Worm (Caenorhabditis elegans) whole organism, L4 larva: ENCODE results near the gene Y46G5A.15.

Experiments used
- F10B5.3 ChIP-seq: sonication (generic microtip); optimal IDR thresholded peaks from 2 replicates; lab custom pipeline; 2016; ENCODE audit warnings: mild to moderate bottlenecking, missing genetic modification characterization, missing compliant biosample characterization
- F26F4.8 ChIP-seq: fragments of 200-800 bp; sonication (Bioruptor generic); conservative IDR thresholded peaks from 2 replicates; pipeline ENCODE4 v1.3.6; 2022; ENCODE audit warnings: missing genetic modification characterization, missing compliant biosample characterization
- R02D3.7 ChIP-seq: fragments of 150-350 bp; sonication (generic microtip); optimal IDR thresholded peaks from 3 replicates; lab custom pipeline; 2014; ENCODE audit warnings: missing biosample characterization, missing genetic modification characterization
- T20F7.1 ChIP-seq: fragments of 200-800 bp; sonication (Bioruptor generic); optimal IDR thresholded peaks from 2 replicates; lab custom pipeline; 2018; ENCODE audit warnings: mild to moderate bottlenecking, missing genetic modification characterization, missing compliant biosample characterization
- T26A8.4 ChIP-seq: fragments of 200-800 bp; sonication (Bioruptor generic); IDR thresholded peaks from 2 replicates; pipeline ENCODE4 v1.3.6; 2022; ENCODE audit warnings: missing genetic modification characterization, missing compliant biosample characterization
- Y105C5A.15 ChIP-seq: fragments of 200-800 bp; sonication (Bioruptor generic); IDR thresholded peaks from 2 replicates; pipeline ENCODE4 v1.3.6; 2022; ENCODE audit warnings: missing genetic modification characterization, missing compliant biosample characterization
- Y5F2A.4 ChIP-seq: fragments of 200-800 bp; sonication (Bioruptor generic); optimal IDR thresholded peaks from 2 replicates; lab custom pipeline; 2018; ENCODE audit warnings: mild to moderate bottlenecking, missing genetic modification characterization, missing compliant biosample characterization
- Y75B8A.6 ChIP-seq: fragments of 200-800 bp; sonication (Bioruptor generic); IDR thresholded peaks from 2 replicates; pipeline ENCODE4 v1.3.6; 2022; ENCODE audit warnings: missing genetic modification reagents, missing genetic modification characterization, missing compliant biosample characterization
- ZK546.5 ChIP-seq, 2 experiments: sonication (generic microtip); optimal IDR thresholded peaks; 2 replicates each; lab custom pipeline; 2017; ENCODE audit warnings: missing biosample characterization in 2 of 2, missing genetic modification characterization in 2 of 2
- aha-1 ChIP-seq: fragments of 150-350 bp; peaks from one replicate; lab custom pipeline; 2014; ENCODE audit warnings: missing biosample characterization, missing genetic modification characterization
- aly-2 ChIP-seq: sonication (generic microtip); optimal IDR thresholded peaks from 2 replicates; lab custom pipeline; 2018; ENCODE audit warnings: missing biosample characterization, missing genetic modification characterization
- ama-1 ChIP-seq: fragments of 150-350 bp; optimal IDR thresholded peaks from 2 replicates; lab custom pipeline; 2014; ENCODE audit warnings: inconsistent platforms, mixed read lengths
- ceh-62 ChIP-seq: sonication (generic microtip); optimal IDR thresholded peaks from 2 replicates; lab custom pipeline; 2017; ENCODE audit warnings: missing biosample characterization, missing genetic modification characterization
- ceh-82 ChIP-seq: sonication (generic microtip); optimal IDR thresholded peaks from 2 replicates; lab custom pipeline; 2017; ENCODE audit warnings: missing biosample characterization, missing genetic modification characterization
- daf-12 ChIP-seq: fragments of 150-350 bp; optimal IDR thresholded peaks from 2 replicates; lab custom pipeline; 2014; ENCODE audit warnings: missing biosample characterization, missing genetic modification reagents, missing genetic modification characterization
- dmd-9 ChIP-seq: fragments of 200-800 bp; sonication (Bioruptor generic); IDR thresholded peaks from 2 replicates; pipeline ENCODE4 v1.3.6; 2022; ENCODE audit warnings: missing genetic modification reagents, missing genetic modification characterization, missing compliant biosample characterization
- dve-1 ChIP-seq: sonication (generic microtip); optimal IDR thresholded peaks from 2 replicates; lab custom pipeline; 2017; ENCODE audit warnings: antibody characterized with exemption, mild to moderate bottlenecking, missing genetic modification characterization, missing compliant biosample characterization; ENCODE audit not compliant: insufficient read depth
- egl-43 ChIP-seq: fragments of 200-800 bp; sonication (Bioruptor generic); IDR thresholded peaks from 2 replicates; pipeline ENCODE4 v1.3.6; 2022; ENCODE audit warnings: missing genetic modification reagents, missing genetic modification characterization, missing compliant biosample characterization
- fkh-10 ChIP-seq: fragments of 150-350 bp; optimal IDR thresholded peaks from 2 replicates; lab custom pipeline; 2014; ENCODE audit warnings: missing biosample characterization, missing genetic modification reagents, missing genetic modification characterization
- hlh-11 ChIP-seq: fragments of 200-800 bp; sonication (Bioruptor generic); optimal IDR thresholded peaks from 2 replicates; lab custom pipeline; 2018; ENCODE audit warnings: mild to moderate bottlenecking, missing genetic modification characterization, missing compliant biosample characterization
- jun-1 ChIP-seq: fragments of 150-350 bp; optimal IDR thresholded peaks from 2 replicates; lab custom pipeline; 2014; ENCODE audit warnings: missing biosample characterization, missing genetic modification reagents, missing genetic modification characterization
- lim-7 ChIP-seq: fragments of 200-800 bp; sonication (Bioruptor generic); IDR thresholded peaks from 2 replicates; pipeline ENCODE4 v1.3.6; 2022; ENCODE audit warnings: missing genetic modification characterization, missing compliant biosample characterization
- lin-29 ChIP-seq: fragments of 200-800 bp; sonication (Bioruptor generic); IDR thresholded peaks from 2 replicates; pipeline ENCODE4 v1.3.6; 2022; ENCODE audit warnings: missing genetic modification reagents, missing genetic modification characterization, missing compliant biosample characterization
- lin-38 ChIP-seq: fragments of 200-800 bp; sonication (Bioruptor generic); IDR thresholded peaks from 2 replicates; pipeline ENCODE4 v1.3.6; 2022; ENCODE audit warnings: missing genetic modification reagents, missing genetic modification characterization, missing compliant biosample characterization
- lin-39 ChIP-seq: fragments of 150-350 bp; optimal IDR thresholded peaks from 2 replicates; lab custom pipeline; 2014; ENCODE audit warnings: missing biosample characterization, missing genetic modification reagents, missing genetic modification characterization
- lir-3 ChIP-seq: sonication (generic microtip); optimal IDR thresholded peaks from 2 replicates; lab custom pipeline; 2016; ENCODE audit warnings: mild to moderate bottlenecking, missing genetic modification characterization, missing compliant biosample characterization
- lsy-2 ChIP-seq, 2 experiments: fragments of 150-350 bp in 1 of 2; sonication (generic microtip) in 1 of 2; optimal IDR thresholded peaks; 2 replicates each; lab custom pipeline; 2014 to 2017; ENCODE audit warnings: missing biosample characterization in 2 of 2, missing genetic modification characterization in 2 of 2
- madf-5 ChIP-seq, 2 experiments: fragments of 200-800 bp; sonication (Bioruptor generic); IDR thresholded peaks; 2 replicates each; pipeline ENCODE4 v1.3.6; 2022; ENCODE audit warnings: missing compliant biosample characterization in 2 of 2, missing genetic modification characterization in 2 of 2
- mdt-29 ChIP-seq: fragments of 200-800 bp; sonication (Bioruptor generic); IDR thresholded peaks from 2 replicates; pipeline ENCODE4 v1.3.6; 2022; ENCODE audit warnings: missing genetic modification reagents, missing genetic modification characterization, missing compliant biosample characterization
- mep-1 ChIP-seq: fragments of 150-350 bp; sonication (generic microtip); optimal IDR thresholded peaks from 3 replicates; lab custom pipeline; 2014; ENCODE audit warnings: missing biosample characterization, missing genetic modification characterization
- mes-2 ChIP-seq: sonication (generic microtip); optimal IDR thresholded peaks from 2 replicates; lab custom pipeline; 2016; ENCODE audit warnings: missing genotype, mild to moderate bottlenecking, missing genetic modification characterization, missing compliant biosample characterization; ENCODE audit not compliant: poor library complexity, severe bottlenecking
- mxl-2 ChIP-seq: fragments of 200-800 bp; sonication (Bioruptor generic); conservative IDR thresholded peaks from 2 replicates; pipeline ENCODE4 v1.3.6; 2022; ENCODE audit warnings: missing genetic modification reagents, missing genetic modification characterization, missing compliant biosample characterization
- mxl-3 ChIP-seq: fragments of 200-800 bp; sonication (Bioruptor generic); optimal IDR thresholded peaks from 2 replicates; lab custom pipeline; 2018; ENCODE audit warnings: mild to moderate bottlenecking, missing genetic modification characterization, missing compliant biosample characterization
- nhr-111 ChIP-seq: fragments of 200-800 bp; sonication (Bioruptor generic); optimal IDR thresholded peaks from 2 replicates; lab custom pipeline; 2018; ENCODE audit warnings: mild to moderate bottlenecking, missing genetic modification characterization, missing compliant biosample characterization
- nhr-41 ChIP-seq: fragments of 200-800 bp; sonication (Bioruptor generic); IDR thresholded peaks from 2 replicates; pipeline ENCODE4 v1.3.6; 2022; ENCODE audit warnings: missing genetic modification reagents, missing genetic modification characterization, missing compliant biosample characterization
- nhr-6 ChIP-seq: fragments of 150-350 bp; optimal IDR thresholded peaks from 2 replicates; lab custom pipeline; 2014; ENCODE audit warnings: missing biosample characterization, missing genetic modification characterization
- nhr-76 ChIP-seq: fragments of 150-350 bp; optimal IDR thresholded peaks from 2 replicates; lab custom pipeline; 2014; ENCODE audit warnings: missing biosample characterization, missing genetic modification characterization
- nhr-77 ChIP-seq: fragments of 150-350 bp; optimal IDR thresholded peaks from 2 replicates; lab custom pipeline; 2014; ENCODE audit warnings: missing biosample characterization, missing genetic modification characterization
- php-3 ChIP-seq: fragments of 200-800 bp; sonication (Bioruptor generic); IDR thresholded peaks from 2 replicates; pipeline ENCODE4 v1.3.6; 2022; ENCODE audit warnings: missing genetic modification reagents, missing genetic modification characterization, missing compliant biosample characterization
- saeg-2 ChIP-seq: fragments of 200-800 bp; sonication (Bioruptor generic); IDR thresholded peaks from 2 replicates; pipeline ENCODE4 v1.3.6; 2022; ENCODE audit warnings: missing genetic modification reagents, missing genetic modification characterization, missing compliant biosample characterization
- set-16 ChIP-seq: fragments of 200-800 bp; sonication (Bioruptor generic); IDR thresholded peaks from 2 replicates; pipeline ENCODE4 v1.3.6; 2022; ENCODE audit warnings: missing genetic modification reagents, missing genetic modification characterization, missing compliant biosample characterization
- snpc-1.2 ChIP-seq: fragments of 200-800 bp; sonication (Bioruptor generic); IDR thresholded peaks from 2 replicates; pipeline ENCODE4 v1.3.6; 2022; ENCODE audit warnings: missing genetic modification reagents, missing genetic modification characterization, missing compliant biosample characterization
- vab-7 ChIP-seq: fragments of 200-800 bp; sonication (Bioruptor generic); IDR thresholded peaks from 2 replicates; pipeline ENCODE4 v1.3.6; 2022; ENCODE audit warnings: missing genetic modification reagents, missing genetic modification characterization, missing compliant biosample characterization
- zag-1 ChIP-seq: fragments of 150-350 bp; optimal IDR thresholded peaks from 2 replicates; lab custom pipeline; 2014; ENCODE audit warnings: missing biosample characterization, missing genetic modification characterization
- zfp-3 ChIP-seq: fragments of 200-800 bp; sonication (Bioruptor generic); conservative IDR thresholded peaks from 2 replicates; pipeline ENCODE4 v1.3.6; 2022; ENCODE audit warnings: missing genetic modification reagents, missing genetic modification characterization, missing compliant biosample characterization
- zip-2 ChIP-seq: fragments of 150-350 bp; optimal IDR thresholded peaks from 2 replicates; lab custom pipeline; 2014; ENCODE audit warnings: missing biosample characterization, missing genetic modification characterization

Y46G5A.15 gene

ce11 chrII:12797211-12797794 lies 12.1 kb upstream of the Y46G5A.15 start (continued):
- TF ChIP-seq hlh-11 (tag; lab: Kevin White, UChicago), result peak; percentile 61
- TF ChIP-seq Y105C5A.15, result no peak
- TF ChIP-seq fkh-10 (GFP tag; lab: Kevin White, UChicago), result no peak
- no peak for TF ChIP-seq aly-2 (tag; lab: Kevin White, UChicago)
- TF ChIP-seq lin-38, result 0 out of 2 replicates have a peak, but pooled peaks have one; percentile 5
- TF ChIP-seq lsy-2 (tag; optimal IDR thresholded peaks at IDR 0.05; lab: Kevin White, UChicago), result peak in 1 of 2 experiments; percentile 35
- TF ChIP-seq lin-39 (tag; lab: Kevin White, UChicago), result no peak
- peak; percentile 27 for TF ChIP-seq T20F7.1 (GFP tag; lab: Kevin White, UChicago)
- TF ChIP-seq nhr-77, result peak; percentile 32
- TF ChIP-seq nhr-6 (tag; lab: Kevin White, UChicago), result no peak
- TF ChIP-seq nhr-111 (GFP tag; lab: Kevin White, UChicago), result no peak
- TF ChIP-seq zag-1 (tag; lab: Kevin White, UChicago), result no peak
- TF ChIP-seq mxl-2, result no peak

ce11 chrII:12796040-12796502 lies 10.9 kb upstream of the Y46G5A.15 start, which contains the start of gene cpt-1:
Gene cpt-1, minus strand, starts transcription at chrII:12796452.
- TF ChIP-seq mes-2 (tag; lab: Kevin White, UChicago), result no peak
- TF ChIP-seq hlh-11 (tag; lab: Kevin White, UChicago), result peak; percentile 1
- TF ChIP-seq T26A8.4 (GFP tag; lab: Robert Waterston, UW), result peak; percentile 73
- TF ChIP-seq ceh-62 (tag; lab: Kevin White, UChicago), result no peak
- TF ChIP-seq aha-1 (tag; lab: Kevin White, UChicago), result peak; percentile 93
- TF ChIP-seq egl-43 (GFP tag; lab: Robert Waterston, UW), result peak; percentile 58; the same call in 1 of the 2 replicates
- peak; percentile 22; the same call in 1 of the 2 replicates for TF ChIP-seq set-16
- no peak for TF ChIP-seq vab-7 (GFP tag; lab: Robert Waterston, UW)
- peak; percentile 3 for TF ChIP-seq mxl-3 (GFP tag; lab: Kevin White, UChicago)

ce11 chrII:12795188-12795587 lies 10.0 kb upstream of the Y46G5A.15 start:
- no peak for TF ChIP-seq zip-2
- TF ChIP-seq dve-1 (tag; lab: Kevin White, UChicago), result no peak
- no peak for TF ChIP-seq ceh-82 (tag; lab: Kevin White, UChicago)
- TF ChIP-seq lin-38, result peak; percentile 41
- no peak for TF ChIP-seq nhr-41 (GFP tag; lab: Robert Waterston, UW)
- no peak for TF ChIP-seq ama-1 (lab: Kevin White, UChicago)
- peak; percentile 55; the same call in 1 of the 2 replicates for TF ChIP-seq snpc-1.2 (GFP tag; lab: Robert Waterston, UW)
- TF ChIP-seq F10B5.3 (tag; lab: Kevin White, UChicago), result no peak
- TF ChIP-seq lin-29, result 0 out of 2 replicates have a peak, but pooled peaks have one; percentile 35
- 0 out of 2 replicates have a peak, but pooled peaks have one; percentile 11 for TF ChIP-seq set-16
- TF ChIP-seq Y75B8A.6 (GFP tag; lab: Robert Waterston, UW), result peak; percentile 58; the same call in 1 of the 2 replicates
- TF ChIP-seq aly-2 (tag; lab: Kevin White, UChicago), result no peak
- TF ChIP-seq F26F4.8, result 0 out of 2 replicates have a peak, but pooled peaks have one; percentile 23
- TF ChIP-seq nhr-76 (tag; lab: Kevin White, UChicago), result no peak
- peak; percentile 56; the same call in 1 of the 2 replicates for TF ChIP-seq php-3
- peak; percentile 18 for TF ChIP-seq Y5F2A.4
- no peak for TF ChIP-seq R02D3.7 (tag; lab: Kevin White, UChicago)
- no peak for TF ChIP-seq Y105C5A.15
- TF ChIP-seq aha-1 (tag; lab: Kevin White, UChicago), result peak; percentile 87
- no peak for TF ChIP-seq T20F7.1 (GFP tag; lab: Kevin White, UChicago)
- TF ChIP-seq jun-1 (tag; lab: Kevin White, UChicago), result no peak
- TF ChIP-seq mxl-2, result no peak
- TF ChIP-seq lir-3 (tag; lab: Kevin White, UChicago), result no peak
- 0 out of 2 replicates have a peak, but pooled peaks have one; percentile 31 for TF ChIP-seq saeg-2 (GFP tag; lab: Robert Waterston, UW)
- TF ChIP-seq mdt-29 (GFP tag; lab: Robert Waterston, UW), result no peak
- peak; percentile 66 for TF ChIP-seq lim-7 (GFP tag; lab: Robert Waterston, UW)
- no peak for TF ChIP-seq daf-12 (tag; lab: Kevin White, UChicago)
- 0 out of 2 replicates have a peak, but pooled peaks have one; percentile 23 for TF ChIP-seq dmd-9
- 0 out of 4 replicates have a peak, but pooled peaks have one; percentile 20 to 60 for TF ChIP-seq madf-5 (GFP tag; IDR thresholded peaks at IDR 0.05; lab: Robert Waterston, UW)
- peak; percentile 32; the same call in 1 of the 2 replicates for TF ChIP-seq zfp-3 (GFP tag; lab: Robert Waterston, UW)
- peak; percentile 29 for TF ChIP-seq mep-1
- no peak for TF ChIP-seq ZK546.5 (tag; optimal IDR thresholded peaks at IDR 0.05; lab: Kevin White, UChicago)
